Worm (Caenorhabditis elegans): Measurements from ENCODE around the gene frg-1.

DNA sequence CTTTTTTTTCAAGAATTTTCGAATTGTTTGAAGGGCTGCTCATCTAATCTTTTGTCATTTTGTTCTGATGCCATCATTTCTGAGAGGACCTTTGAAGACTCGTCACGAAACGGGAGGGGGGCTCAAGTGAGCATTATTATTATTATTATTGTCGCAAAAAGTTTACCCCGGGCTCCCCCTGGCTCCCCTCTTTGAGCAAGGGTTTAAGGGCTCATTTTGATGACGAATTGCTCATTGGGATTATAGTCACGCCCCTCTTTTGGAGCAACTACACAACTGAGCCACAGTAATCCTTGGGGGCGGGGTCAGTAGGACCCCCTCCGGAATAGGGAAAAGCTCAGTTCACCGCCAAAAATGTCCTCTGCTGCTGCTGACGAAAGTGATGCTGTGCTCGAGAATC is 36.7 kb upstream of the frg-1 start, which contains the start of gene unc-25:
- no peak for TF ChIP-seq nhr-237 (tag; optimal IDR thresholded peaks at IDR 0.05)
- TF ChIP-seq nhr-28 (tag; optimal IDR thresholded peaks at IDR 0.05): no peak
- no peak for TF ChIP-seq jun-1 (tag; optimal IDR thresholded peaks at IDR 0.05)
- no peak for TF ChIP-seq elt-2 (tag; optimal IDR thresholded peaks at IDR 0.05)
- TF ChIP-seq nhr-11 (tag; optimal IDR thresholded peaks at IDR 0.05): no peak
- no peak for TF ChIP-seq nhr-19 (GFP tag; conservative IDR thresholded peaks at IDR 0.05)
- no peak for TF ChIP-seq C04F5.9 (tag; optimal IDR thresholded peaks at IDR 0.05)
- no peak for TF ChIP-seq ama-1 (optimal IDR thresholded peaks at IDR 0.05)
- TF ChIP-seq nhr-12 (tag; optimal IDR thresholded peaks at IDR 0.05): no peak
- no peak for TF ChIP-seq unc-86 (tag; optimal IDR thresholded peaks at IDR 0.05)
- no peak for TF ChIP-seq fos-1 (tag; optimal IDR thresholded peaks at IDR 0.05)
- TF ChIP-seq elt-3 (tag; optimal IDR thresholded peaks at IDR 0.05): no peak
- no peak for TF ChIP-seq mdl-1 (tag; optimal IDR thresholded peaks at IDR 0.05)
- TF ChIP-seq mab-9 (GFP tag; IDR thresholded peaks at IDR 0.05): peak; percentile 22; the same call in 1 of the 2 replicates

All from whole organism, L1 larva.